Fruit fly (Drosophila melanogaster) whole organism, embryonic: ENCODE results near the gene CG43672.
A peak's percentile ranks its signal among the peaks of the same experiment; 100 is the strongest.

Experiments
- Atf-2 ChIP-seq: fragments of 200-800 bp; sonication (Bioruptor generic); optimal IDR thresholded peaks from 2 replicates; lab custom pipeline; 2016; ENCODE audit warnings: missing biosample characterization, missing genetic modification characterization
- Awh ChIP-seq: fragments of 200-800 bp; sonication (Bioruptor generic); IDR thresholded peaks from 2 replicates; pipeline ENCODE4, ENCODE4 v1.3.6; 2022; ENCODE audit warnings: missing biosample characterization, missing genetic modification characterization
- BtbVII ChIP-seq: fragments of 200-800 bp; sonication (Bioruptor generic); optimal IDR thresholded peaks from 3 replicates; lab custom pipeline; 2017; ENCODE audit warnings: missing biosample characterization, mild to moderate bottlenecking, missing genetic modification characterization
- C15 ChIP-seq: fragments of 200-800 bp; sonication (Bioruptor generic); IDR thresholded peaks from 3 replicates; pipeline ENCODE4 v1.3.6; 2022; ENCODE audit warnings: missing biosample characterization, missing genetic modification characterization
- CG11247 ChIP-seq: fragments of 200-800 bp; sonication (Bioruptor generic); IDR thresholded peaks from 2 replicates; pipeline ENCODE4 v1.3.6; 2022; ENCODE audit warnings: missing biosample characterization, missing genetic modification characterization
- CG1233 ChIP-seq: fragments of 200-800 bp; sonication (Bioruptor generic); optimal IDR thresholded peaks from 4 replicates; lab custom pipeline; 2018; ENCODE audit warnings: missing biosample characterization, mild to moderate bottlenecking, missing genetic modification characterization
- CG12744 ChIP-seq: fragments of 200-800 bp; sonication (Bioruptor generic); optimal IDR thresholded peaks from 2 replicates; lab custom pipeline; 2016; ENCODE audit warnings: missing biosample characterization, missing genetic modification characterization
- CG14441 ChIP-seq: fragments of 200-800 bp; sonication (Bioruptor generic); IDR thresholded peaks from 2 replicates; pipeline ENCODE4 v1.3.6; 2022; ENCODE audit warnings: missing biosample characterization, missing genetic modification characterization
- CG15269 ChIP-seq: fragments of 200-800 bp; sonication (Bioruptor generic); optimal IDR thresholded peaks from 2 replicates; lab custom pipeline; 2018; ENCODE audit warnings: missing biosample characterization, mild to moderate bottlenecking, missing genetic modification characterization, moderate library complexity
- CG16779 ChIP-seq: fragments of 200-800 bp; sonication (Bioruptor generic); IDR thresholded peaks from 2 replicates; pipeline ENCODE4 v1.3.6; 2022; ENCODE audit warnings: missing biosample characterization, missing genetic modification characterization
- CG16863 ChIP-seq: fragments of 200-800 bp; sonication (Bioruptor generic); optimal IDR thresholded peaks from 3 replicates; lab custom pipeline; 2016; ENCODE audit warnings: missing biosample characterization, missing genetic modification characterization
- CG17802 ChIP-seq: fragments of 200-800 bp; sonication (Bioruptor generic); optimal IDR thresholded peaks from 2 replicates; lab custom pipeline; 2018; ENCODE audit warnings: missing biosample characterization, mild to moderate bottlenecking, missing genetic modification characterization, moderate library complexity
- CG18011 ChIP-seq: fragments of 200-800 bp; sonication (Bioruptor generic); optimal IDR thresholded peaks from 2 replicates; lab custom pipeline; 2017; ENCODE audit warnings: missing biosample characterization, missing genetic modification characterization, mild to moderate bottlenecking, moderate library complexity, missing genotype
- CG18599 ChIP-seq: fragments of 200-800 bp; sonication (Bioruptor generic); optimal IDR thresholded peaks from 3 replicates; lab custom pipeline; 2017; ENCODE audit warnings: missing biosample characterization, missing genetic modification characterization, mild to moderate bottlenecking, moderate library complexity, missing genetic modification reagents
- CG32532 ChIP-seq: fragments of 200-800 bp; sonication (Bioruptor generic); IDR thresholded peaks from 2 replicates; pipeline ENCODE4 v1.3.6; 2022; ENCODE audit warnings: missing biosample characterization, missing genetic modification characterization
- CG32767 ChIP-seq: fragments of 200-800 bp; sonication (Bioruptor generic); IDR thresholded peaks from 2 replicates; pipeline ENCODE4 v1.3.6; 2022; ENCODE audit warnings: missing biosample characterization, missing genetic modification characterization
- CG4282 ChIP-seq: fragments of 200-800 bp; sonication (Bioruptor generic); optimal IDR thresholded peaks from 2 replicates; lab custom pipeline; 2016; ENCODE audit warnings: missing biosample characterization, missing genetic modification characterization
- CG4707 ChIP-seq: fragments of 200-800 bp; sonication (Bioruptor generic); optimal IDR thresholded peaks from 2 replicates; lab custom pipeline; 2018; ENCODE audit warnings: missing biosample characterization, mild to moderate bottlenecking, missing genetic modification characterization, moderate library complexity
- CG6689 ChIP-seq: fragments of 200-800 bp; sonication (Bioruptor generic); IDR thresholded peaks from 2 replicates; pipeline ENCODE4 v1.3.6; 2022; ENCODE audit warnings: missing biosample characterization, missing genetic modification characterization
- CG7745 ChIP-seq: fragments of 200-800 bp; sonication (Bioruptor generic); optimal IDR thresholded peaks from 2 replicates; lab custom pipeline; 2018; ENCODE audit warnings: missing biosample characterization, mild to moderate bottlenecking, missing genetic modification characterization, moderate library complexity
- CG7786 ChIP-seq: fragments of 200-800 bp; sonication (Bioruptor generic); optimal IDR thresholded peaks from 2 replicates; lab custom pipeline; 2016; ENCODE audit warnings: missing biosample characterization, missing genetic modification characterization
- CG9609 ChIP-seq: fragments of 200-800 bp; sonication (Bioruptor generic); optimal IDR thresholded peaks from 3 replicates; lab custom pipeline; 2016; ENCODE audit warnings: missing biosample characterization, missing genetic modification characterization
- D ChIP-seq, 2 experiments: fragments of 200-800 bp in 1 of 2; fragments of >200 bp in 1 of 2; sonication (Bioruptor generic) in 1 of 2; optimal IDR thresholded peaks; 2 replicates in 1 of 2; 3 replicates in 1 of 2; lab custom pipeline; 2017; ENCODE audit warnings: mild to moderate bottlenecking in 1 of 2, missing biosample characterization in 1 of 2, missing genetic modification characterization in 1 of 2, missing genetic modification reagents in 1 of 2
- HLH3B ChIP-seq: fragments of 200-800 bp; sonication (Bioruptor generic); IDR thresholded peaks from 2 replicates; pipeline ENCODE4 v1.3.6; 2022; ENCODE audit warnings: missing biosample characterization, missing genetic modification characterization
- HLH54F ChIP-seq: fragments of 200-800 bp; sonication (Bioruptor generic); optimal IDR thresholded peaks from 3 replicates; lab custom pipeline; 2016; ENCODE audit warnings: missing biosample characterization, missing genetic modification characterization
- Hmr ChIP-seq: fragments of 200-800 bp; sonication (Bioruptor generic); optimal IDR thresholded peaks from 3 replicates; lab custom pipeline; 2017; ENCODE audit warnings: mild to moderate bottlenecking, missing biosample characterization, missing genetic modification reagents, missing genetic modification characterization
- Kr ChIP-seq: fragments of 200-800 bp; sonication (Bioruptor generic); optimal IDR thresholded peaks from 2 replicates; lab custom pipeline; 2017; ENCODE audit warnings: missing biosample characterization, mild to moderate bottlenecking, missing genetic modification characterization
- Mad ChIP-seq: fragments of 200-800 bp; sonication (Bioruptor generic); optimal IDR thresholded peaks from 2 replicates; lab custom pipeline; 2016; ENCODE audit warnings: missing biosample characterization, missing genetic modification characterization
- Max ChIP-seq: fragments of 200-800 bp; sonication (Bioruptor generic); optimal IDR thresholded peaks from 2 replicates; lab custom pipeline; 2016; ENCODE audit warnings: missing biosample characterization, mild to moderate bottlenecking, missing genetic modification characterization
- Oaz ChIP-seq: fragments of 200-800 bp; sonication (Bioruptor generic); IDR thresholded peaks from 2 replicates; pipeline ENCODE4 v1.3.6; 2022; ENCODE audit warnings: missing biosample characterization, missing genetic modification characterization
- Sox102F ChIP-seq: fragments of 200-800 bp; sonication (Bioruptor generic); optimal IDR thresholded peaks from 2 replicates; lab custom pipeline; 2018; ENCODE audit warnings: missing biosample characterization, mild to moderate bottlenecking, missing genetic modification characterization, moderate library complexity
- Usf ChIP-seq: fragments of 200-800 bp; sonication (Bioruptor generic); optimal IDR thresholded peaks from 2 replicates; lab custom pipeline; 2017; ENCODE audit warnings: missing genotype, missing biosample characterization, missing genetic modification characterization
- br ChIP-seq: fragments of >200 bp; optimal IDR thresholded peaks from 2 replicates; lab custom pipeline; 2017
- bsh ChIP-seq, 2 experiments: fragments of 200-800 bp; sonication (Bioruptor generic); optimal IDR thresholded peaks; 2 replicates each; lab custom pipeline; 2017 to 2018; ENCODE audit warnings: mild to moderate bottlenecking in 2 of 2, missing biosample characterization in 2 of 2, missing genetic modification characterization in 2 of 2, moderate library complexity in 1 of 2
- btn ChIP-seq: fragments of 200-800 bp; sonication (Bioruptor generic); optimal IDR thresholded peaks from 2 replicates; lab custom pipeline; 2016; ENCODE audit warnings: missing biosample characterization, missing genetic modification characterization
- cad ChIP-seq: fragments of >200 bp; optimal IDR thresholded peaks from 2 replicates; lab custom pipeline; 2017; ENCODE audit warnings: missing biosample characterization, missing genetic modification characterization
- cg ChIP-seq: fragments of 200-800 bp; sonication (Bioruptor generic); optimal IDR thresholded peaks from 3 replicates; lab custom pipeline; 2019; ENCODE audit warnings: missing biosample characterization, mild to moderate bottlenecking, missing genetic modification characterization, moderate library complexity
- crol ChIP-seq: fragments of 200-800 bp; sonication (Bioruptor generic); IDR thresholded peaks from 2 replicates; pipeline ENCODE4 v1.3.6; 2022; ENCODE audit warnings: missing biosample characterization, missing genetic modification characterization
- crp ChIP-seq, 2 experiments: fragments of 200-800 bp; sonication (Bioruptor generic); optimal IDR thresholded peaks; 2 replicates in 1 of 2; 3 replicates in 1 of 2; lab custom pipeline; 2017; ENCODE audit warnings: missing biosample characterization in 2 of 2, missing genetic modification characterization in 2 of 2, mild to moderate bottlenecking in 1 of 2, moderate library complexity in 1 of 2
- dati ChIP-seq: fragments of 200-800 bp; sonication (Bioruptor generic); IDR thresholded peaks from 2 replicates; pipeline ENCODE4 v1.3.6; 2022; ENCODE audit warnings: missing biosample characterization, missing genetic modification characterization
- en ChIP-seq: fragments of 200-800 bp; sonication (Bioruptor generic); optimal IDR thresholded peaks from 2 replicates; lab custom pipeline; 2016; ENCODE audit warnings: missing biosample characterization, missing genetic modification characterization
- fd102C ChIP-seq: fragments of 200-800 bp; sonication (Bioruptor generic); optimal IDR thresholded peaks from 2 replicates; lab custom pipeline; 2018; ENCODE audit warnings: missing biosample characterization, mild to moderate bottlenecking, missing genetic modification characterization, moderate library complexity
- gem ChIP-seq: fragments of 200-800 bp; sonication (Bioruptor generic); optimal IDR thresholded peaks from 2 replicates; lab custom pipeline; 2019; ENCODE audit warnings: missing biosample characterization, mild to moderate bottlenecking, missing genetic modification characterization, moderate library complexity
- ind ChIP-seq: fragments of 200-800 bp; sonication (Bioruptor generic); optimal IDR thresholded peaks from 3 replicates; lab custom pipeline; 2016; ENCODE audit warnings: missing biosample characterization, missing genetic modification characterization
- mirr ChIP-seq: fragments of 200-800 bp; sonication (Bioruptor generic); optimal IDR thresholded peaks from 3 replicates; lab custom pipeline; 2018; ENCODE audit warnings: missing biosample characterization, mild to moderate bottlenecking, missing genetic modification characterization
- pita ChIP-seq: fragments of 200-800 bp; sonication (Bioruptor generic); optimal IDR thresholded peaks from 2 replicates; lab custom pipeline; 2017; ENCODE audit warnings: missing biosample characterization, mild to moderate bottlenecking, missing genetic modification characterization
- sens ChIP-seq: fragments of 200-800 bp; sonication (Bioruptor generic); peaks from one replicate; lab custom pipeline; 2016; ENCODE audit warnings: missing biosample characterization, missing genetic modification characterization
- stwl ChIP-seq: fragments of 200-800 bp; sonication (Bioruptor generic); optimal IDR thresholded peaks from 3 replicates; lab custom pipeline; 2018; ENCODE audit warnings: missing biosample characterization, mild to moderate bottlenecking, missing genetic modification characterization, moderate library complexity
- tx ChIP-seq: fragments of 200-800 bp; sonication (Bioruptor generic); optimal IDR thresholded peaks from 2 replicates; lab custom pipeline; 2016; ENCODE audit warnings: missing biosample characterization, missing genetic modification characterization
- zen ChIP-seq: fragments of 200-800 bp; sonication (Bioruptor generic); optimal IDR thresholded peaks from 3 replicates; lab custom pipeline; 2018; ENCODE audit warnings: missing biosample characterization, mild to moderate bottlenecking, missing genetic modification characterization, moderate library complexity

Gene CG43672

dm6 chrX:15760447-15761297 lies 12.1 kb upstream of the CG43672 start, which contains the start of the genes Graf and mRpL3 (continued):
- TF ChIP-seq HLH3B (GFP tag; lab: Robert Waterston, UW): no peak
- no peak for TF ChIP-seq ind (GFP tag; lab: Kevin White, UChicago)
- TF ChIP-seq stwl: peak; percentile 16
- no peak for TF ChIP-seq CG1233 (GFP tag; lab: Kevin White, UChicago)
- TF ChIP-seq C15 (GFP tag; lab: Robert Waterston, UW): no peak
- TF ChIP-seq CG17802 (tag; lab: Kevin White, UChicago): peak; percentile 74
- no peak for TF ChIP-seq fd102C
- no peak for TF ChIP-seq CG15269 (tag; lab: Kevin White, UChicago)
- no peak for TF ChIP-seq Oaz (GFP tag; lab: Robert Waterston, UW)
- no peak for TF ChIP-seq HLH54F (GFP tag; lab: Kevin White, UChicago)
- no peak for TF ChIP-seq Usf
- TF ChIP-seq CG14441 (GFP tag; lab: Robert Waterston, UW): 0 out of 2 replicates have a peak, but pooled peaks have one; percentile 14
- no peak for TF ChIP-seq CG6689
- TF ChIP-seq pita (GFP tag; lab: Kevin White, UChicago): no peak
- TF ChIP-seq crol (GFP tag; lab: Robert Waterston, UW): no peak
- no peak for TF ChIP-seq Atf-2 (GFP tag; lab: Kevin White, UChicago)
- no peak for TF ChIP-seq BtbVII (GFP tag; lab: Kevin White, UChicago)
- TF ChIP-seq crp (GFP tag; optimal IDR thresholded peaks at IDR 0.05; lab: Kevin White, UChicago): no peak
- peak; percentile 41 for TF ChIP-seq cg (GFP tag; lab: Kevin White, UChicago)
- no peak for TF ChIP-seq zen (tag; lab: Kevin White, UChicago)
- no peak for TF ChIP-seq CG4707 (GFP tag; lab: Kevin White, UChicago)
- TF ChIP-seq D (optimal IDR thresholded peaks at IDR 0.05; lab: Kevin White, UChicago): no peak
- no peak for TF ChIP-seq D (GFP tag; optimal IDR thresholded peaks at IDR 0.05; lab: Kevin White, UChicago)
- TF ChIP-seq dati (GFP tag; lab: Robert Waterston, UW): no peak
- TF ChIP-seq Max: no peak
- TF ChIP-seq tx (GFP tag; lab: Kevin White, UChicago): no peak
- TF ChIP-seq br (lab: Kevin White, UChicago): no peak
- TF ChIP-seq CG16779: no peak
- no peak for TF ChIP-seq Kr (GFP tag; lab: Kevin White, UChicago)
- TF ChIP-seq CG32767 (GFP tag; lab: Robert Waterston, UW): no peak
- no peak for TF ChIP-seq CG18599
- TF ChIP-seq bsh (GFP tag; optimal IDR thresholded peaks at IDR 0.05; lab: Kevin White, UChicago): no peak
- no peak for TF ChIP-seq CG11247 (GFP tag; lab: Robert Waterston, UW)
- no peak for TF ChIP-seq CG7786 (GFP tag; lab: Kevin White, UChicago)
- no peak for TF ChIP-seq Mad (GFP tag; lab: Kevin White, UChicago)
- TF ChIP-seq Sox102F: no peak
- peak; percentile 58 for TF ChIP-seq sens (GFP tag; lab: Kevin White, UChicago)
- no peak for TF ChIP-seq CG9609 (GFP tag; lab: Kevin White, UChicago)
- TF ChIP-seq CG32532 (GFP tag; lab: Robert Waterston, UW): no peak
- TF ChIP-seq CG4282 (GFP tag; lab: Kevin White, UChicago): no peak
- TF ChIP-seq Awh: no peak
- no peak for TF ChIP-seq mirr (GFP tag; lab: Kevin White, UChicago)
- TF ChIP-seq CG16863 (GFP tag; lab: Kevin White, UChicago): no peak
- no peak for TF ChIP-seq en (GFP tag; lab: Kevin White, UChicago)
- no peak for TF ChIP-seq cad (GFP tag; lab: Kevin White, UChicago)
- TF ChIP-seq CG18011 (GFP tag; lab: Kevin White, UChicago): no peak
- TF ChIP-seq btn (GFP tag; lab: Kevin White, UChicago): no peak
- TF ChIP-seq gem: no peak
- no peak for TF ChIP-seq Hmr (GFP tag; lab: Kevin White, UChicago)
- no peak for TF ChIP-seq CG12744 (GFP tag; lab: Kevin White, UChicago)
- TF ChIP-seq CG7745 (tag; lab: Kevin White, UChicago): no peak
